Worm (Caenorhabditis elegans): ENCODE results near the gene F57G9.7.

The F57G9.7 gene

ce11 chrII:12352115-12352514 lies 45.4 kb downstream of the F57G9.7 start, which contains the start of gene ras-1 (continued):
- peak; percentile 56 for TF ChIP-seq hlh-11 (tag; optimal IDR thresholded peaks at IDR 0.05)
- TF ChIP-seq pqm-1 (tag; optimal IDR thresholded peaks at IDR 0.05), result no peak
- no peak for TF ChIP-seq rbr-2 (tag; optimal IDR thresholded peaks at IDR 0.05)
- no peak for TF ChIP-seq mxl-3 (GFP tag; optimal IDR thresholded peaks at IDR 0.05)
- no peak for TF ChIP-seq snpc-4 (tag; optimal IDR thresholded peaks at IDR 0.05)
- TF ChIP-seq F37D6.2 (tag; optimal IDR thresholded peaks at IDR 0.05), result no peak
- no peak for TF ChIP-seq nhr-41 (GFP tag; IDR thresholded peaks at IDR 0.05)
- no peak for TF ChIP-seq fkh-10 (GFP tag; optimal IDR thresholded peaks at IDR 0.05)
- no peak for TF ChIP-seq aha-1 (tag)
- no peak for TF ChIP-seq F49E8.2 (tag; optimal IDR thresholded peaks at IDR 0.05; ENCODE audit: borderline replicate concordance)
- no peak for TF ChIP-seq nhr-6 (tag; optimal IDR thresholded peaks at IDR 0.05)
- no peak for TF ChIP-seq ces-1 (GFP tag; optimal IDR thresholded peaks at IDR 0.05)
- TF ChIP-seq nhr-28 (tag; optimal IDR thresholded peaks at IDR 0.05), result peak; percentile 34
- no peak for TF ChIP-seq duxl-1 (tag; optimal IDR thresholded peaks at IDR 0.05; ENCODE audit: poor library complexity)
- TF ChIP-seq ctbp-1 (GFP tag; IDR thresholded peaks at IDR 0.05), result no peak
- no peak for TF ChIP-seq zip-2 (tag; optimal IDR thresholded peaks at IDR 0.05)
- TF ChIP-seq cey-2 (tag; optimal IDR thresholded peaks at IDR 0.05; ENCODE audit: borderline replicate concordance, insufficient read depth), result no peak
- TF ChIP-seq F44E2.7 (GFP tag; IDR thresholded peaks at IDR 0.05), result no peak
- TF ChIP-seq R02D3.7 (tag; optimal IDR thresholded peaks at IDR 0.05), result no peak
- no peak for TF ChIP-seq aly-2 (tag; optimal IDR thresholded peaks at IDR 0.05)
- no peak for TF ChIP-seq nhr-76 (tag; optimal IDR thresholded peaks at IDR 0.05)
- peak; percentile 62; the same call in 1 of the 2 replicates for TF ChIP-seq tra-1 (GFP tag; IDR thresholded peaks at IDR 0.05)
- TF ChIP-seq hif-1 (tag; optimal IDR thresholded peaks at IDR 0.05), result no peak
- TF ChIP-seq lin-1 (GFP tag; IDR thresholded peaks at IDR 0.05), result no peak
- no peak for TF ChIP-seq sdz-12 (GFP tag; optimal IDR thresholded peaks at IDR 0.05)
- TF ChIP-seq ceh-44 (GFP tag; IDR thresholded peaks at IDR 0.05), result no peak
- TF ChIP-seq F26F4.8 (GFP tag; conservative IDR thresholded peaks at IDR 0.05), result no peak
- no peak for TF ChIP-seq Y48G9A.11 (GFP tag; IDR thresholded peaks at IDR 0.05)
- no peak for TF ChIP-seq daf-12 (tag; optimal IDR thresholded peaks at IDR 0.05)
- TF ChIP-seq zip-11 (GFP tag; IDR thresholded peaks at IDR 0.05), result no peak
- TF ChIP-seq T26A8.4 (GFP tag; IDR thresholded peaks at IDR 0.05), result no peak
- TF ChIP-seq tag-97 (GFP tag; IDR thresholded peaks at IDR 0.05), result no peak
- TF ChIP-seq vab-7 (GFP tag; IDR thresholded peaks at IDR 0.05), result no peak
- TF ChIP-seq ceh-32 (tag; optimal IDR thresholded peaks at IDR 0.05; ENCODE audit: poor library complexity), result no peak
- no peak for TF ChIP-seq lim-7 (GFP tag; IDR thresholded peaks at IDR 0.05)
- TF ChIP-seq ceh-62 (tag; optimal IDR thresholded peaks at IDR 0.05), result no peak

ce11 chrII:12350737-12351275 lies 46.8 kb downstream of the F57G9.7 start:
- TF ChIP-seq ama-1 (optimal IDR thresholded peaks at IDR 0.05) (no peak), nhr-42 (GFP tag; IDR thresholded peaks at IDR 0.05) (no peak), R02D3.7 (tag; optimal IDR thresholded peaks at IDR 0.05) (no peak), nhr-111 (GFP tag; optimal IDR thresholded peaks at IDR 0.05) (no peak), lin-15B (tag; optimal IDR thresholded peaks at IDR 0.05) (no peak), mes-2 (tag; optimal IDR thresholded peaks at IDR 0.05; ENCODE audit: poor library complexity, severe bottlenecking) (peak; percentile 30), D1046.2 (GFP tag; IDR thresholded peaks at IDR 0.05) (no peak), nhr-28 (tag; optimal IDR thresholded peaks at IDR 0.05) (peak; percentile 43), lsy-2 (tag; optimal IDR thresholded peaks at IDR 0.05) (peak in 1 of 2 experiments; percentile 40), lin-29 (GFP tag; IDR thresholded peaks at IDR 0.05) (no peak), hmg-1.1 (GFP tag; IDR thresholded peaks at IDR 0.05) (no peak), mdl-1 (tag; optimal IDR thresholded peaks at IDR 0.05) (peak in 1 of 2 experiments; percentile 9), saeg-2 (GFP tag; IDR thresholded peaks at IDR 0.05) (no peak), skn-1 (tag; optimal IDR thresholded peaks at IDR 0.05) (no peak), unc-39 (tag; optimal IDR thresholded peaks at IDR 0.05) (no peak), aly-2 (tag; optimal IDR thresholded peaks at IDR 0.05) (no peak), hlh-11 (tag; optimal IDR thresholded peaks at IDR 0.05) (no peak), aha-1 (tag) (peak; percentile 40)

Data from whole organism, L4 larva.